Worm (Caenorhabditis elegans): Measurements from ENCODE around the gene F10C1.9.

Gene F10C1.9

ce11 chrII:5714807-5715206 is 30.3 kb downstream of the F10C1.9 start, which contains the start of the genes tiar-1 and lelo-4:
TSS of gene tiar-1 (minus strand) at chrII:5714823.
TSS of gene lelo-4 (plus strand) at chrII:5714924.
- TF ChIP-seq tbx-2 (tag; optimal IDR thresholded peaks at IDR 0.05) (peak; percentile 57), sox-4 (tag; optimal IDR thresholded peaks at IDR 0.05) (no peak), nhr-84 (tag; optimal IDR thresholded peaks at IDR 0.05) (no peak), snpc-4 (tag; optimal IDR thresholded peaks at IDR 0.05) (peak; percentile 45), pax-3 (tag; optimal IDR thresholded peaks at IDR 0.05) (no peak), fkh-8 (tag; optimal IDR thresholded peaks at IDR 0.05) (peak; percentile 44), nhr-19 (GFP tag; conservative IDR thresholded peaks at IDR 0.05) (peak; percentile 50), sptf-1 (tag; optimal IDR thresholded peaks at IDR 0.05) (no peak), alr-1 (tag; optimal IDR thresholded peaks at IDR 0.05; ENCODE audit: borderline replicate concordance) (no peak), efl-1 (optimal IDR thresholded peaks at IDR 0.05) (peak; percentile 24 to 91), efl-1 (GFP tag; optimal IDR thresholded peaks at IDR 0.05 in 1 of 2) (peak; percentile 90 to 98), C34B4.2 (tag; optimal IDR thresholded peaks at IDR 0.05) (no peak), sup-37 (GFP tag; optimal IDR thresholded peaks at IDR 0.05) (no peak), nhr-71 (tag; optimal IDR thresholded peaks at IDR 0.05) (peak; percentile 73), ztf-11 (tag; optimal IDR thresholded peaks at IDR 0.05) (no peak), nhr-90 (tag; optimal IDR thresholded peaks at IDR 0.05; ENCODE audit: poor library complexity) (peak; percentile 19), nhr-85 (tag) (peak; percentile 72), nhr-76 (tag; optimal IDR thresholded peaks at IDR 0.05) (no peak), blmp-1 (tag; optimal IDR thresholded peaks at IDR 0.05) (peak; percentile 62), nhr-47 (tag; optimal IDR thresholded peaks at IDR 0.05) (peak; percentile 42), lin-14 (GFP tag; optimal IDR thresholded peaks at IDR 0.05) (peak; percentile 76), unc-86 (tag; optimal IDR thresholded peaks at IDR 0.05) (peak; percentile 29), isw-1 (GFP tag; IDR thresholded peaks at IDR 0.05) (peak; percentile 50), unc-30 (tag; optimal IDR thresholded peaks at IDR 0.05) (no peak), mab-9 (GFP tag; IDR thresholded peaks at IDR 0.05) (no peak), ceh-63 (GFP tag; optimal IDR thresholded peaks at IDR 0.05) (no peak), hlh-17 (GFP tag; optimal IDR thresholded peaks at IDR 0.05; ENCODE audit: borderline replicate concordance) (no peak), ets-5 (GFP tag; IDR thresholded peaks at IDR 0.05) (no peak), nhr-28 (tag; optimal IDR thresholded peaks at IDR 0.05) (no peak), lsy-2 (tag; optimal IDR thresholded peaks at IDR 0.05) (peak; percentile 73 to 91), fkh-10 (GFP tag; optimal IDR thresholded peaks at IDR 0.05) (no peak), skn-1 (tag; optimal IDR thresholded peaks at IDR 0.05) (peak; percentile 58), unc-98 (GFP tag; IDR thresholded peaks at IDR 0.05) (no peak), lin-13 (GFP tag; optimal IDR thresholded peaks at IDR 0.05) (peak; percentile 50), ztf-4 (tag; optimal IDR thresholded peaks at IDR 0.05) (no peak), egl-13 (tag; optimal IDR thresholded peaks at IDR 0.05) (no peak), fkh-4 (tag; optimal IDR thresholded peaks at IDR 0.05; ENCODE audit: borderline replicate concordance) (no peak), pag-3 (tag; optimal IDR thresholded peaks at IDR 0.05; ENCODE audit: borderline replicate concordance, insufficient read depth) (no peak), unc-62 (GFP tag; optimal IDR thresholded peaks at IDR 0.05) (no peak), C04F5.9 (tag; optimal IDR thresholded peaks at IDR 0.05) (no peak), hpl-2 (GFP tag; optimal IDR thresholded peaks at IDR 0.05) (no peak), lin-39 (tag; optimal IDR thresholded peaks at IDR 0.05) (no peak), efl-3 (GFP tag; optimal IDR thresholded peaks at IDR 0.05) (no peak), jun-1 (tag; optimal IDR thresholded peaks at IDR 0.05) (no peak), mdl-1 (tag; optimal IDR thresholded peaks at IDR 0.05) (peak in 1 of 2 experiments; percentile 3), grh-1 (GFP tag; IDR thresholded peaks at IDR 0.05) (no peak), zip-4 (GFP tag; optimal IDR thresholded peaks at IDR 0.05) (no peak), lin-15B (tag; optimal IDR thresholded peaks at IDR 0.05) (peak; percentile 78), egl-27 (tag; optimal IDR thresholded peaks at IDR 0.05) (no peak), xbp-1 (tag; optimal IDR thresholded peaks at IDR 0.05) (peak; percentile 63), nhr-237 (tag; optimal IDR thresholded peaks at IDR 0.05) (no peak), ceh-8 (GFP tag; optimal IDR thresholded peaks at IDR 0.05) (no peak), ceh-82 (tag; optimal IDR thresholded peaks at IDR 0.05) (peak in 2 of 3 experiments; percentile 32 to 69)
